Fruit fly (Drosophila melanogaster) whole organism, embryonic: ENCODE data around the gene CG4594.

Experiments used
- Atf3 ChIP-seq: fragments of 200-800 bp; sonication (Bioruptor generic); optimal IDR thresholded peaks from 3 replicates; lab custom pipeline; 2016; ENCODE audit warnings: missing biosample characterization, missing genetic modification characterization
- Awh ChIP-seq: fragments of 200-800 bp; sonication (Bioruptor generic); IDR thresholded peaks from 2 replicates; pipeline ENCODE4, ENCODE4 v1.3.6; 2022; ENCODE audit warnings: missing biosample characterization, missing genetic modification characterization
- CG10209 ChIP-seq: fragments of 200-800 bp; sonication (Bioruptor generic); optimal IDR thresholded peaks from 3 replicates; lab custom pipeline; 2017; ENCODE audit warnings: missing biosample characterization, mild to moderate bottlenecking, missing genetic modification characterization, missing genetic modification reagents
- CG10267 ChIP-seq: fragments of 200-800 bp; sonication (Bioruptor generic); optimal IDR thresholded peaks from 2 replicates; lab custom pipeline; 2018; ENCODE audit warnings: missing biosample characterization, mild to moderate bottlenecking, missing genetic modification characterization, moderate library complexity
- CG10366 ChIP-seq: fragments of 200-800 bp; sonication (Bioruptor generic); IDR thresholded peaks from 2 replicates; pipeline ENCODE4 v1.3.6; 2022; ENCODE audit warnings: missing biosample characterization, missing genetic modification characterization
- CG10543 ChIP-seq: fragments of 200-800 bp; sonication (Bioruptor generic); optimal IDR thresholded peaks from 3 replicates; lab custom pipeline; 2017; ENCODE audit warnings: missing biosample characterization, mild to moderate bottlenecking, missing genetic modification characterization, moderate library complexity
- CG11093 ChIP-seq: fragments of 200-800 bp; sonication (Bioruptor generic); IDR thresholded peaks from 3 replicates; pipeline ENCODE4 v1.3.6; 2022; ENCODE audit warnings: missing biosample characterization, missing genetic modification characterization
- CG11398 ChIP-seq: fragments of 200-800 bp; sonication (Bioruptor generic); optimal IDR thresholded peaks from 2 replicates; lab custom pipeline; 2016; ENCODE audit warnings: missing biosample characterization, missing genetic modification characterization
- CG13624 ChIP-seq: fragments of 200-800 bp; sonication (Bioruptor generic); optimal IDR thresholded peaks from 2 replicates; lab custom pipeline; 2016; ENCODE audit warnings: missing biosample characterization, missing genetic modification characterization
- CG14710 ChIP-seq: fragments of 200-800 bp; sonication (Bioruptor generic); optimal IDR thresholded peaks from 3 replicates; lab custom pipeline; 2019; ENCODE audit warnings: missing biosample characterization, mild to moderate bottlenecking, missing genetic modification characterization, moderate library complexity
- CG15696 ChIP-seq: fragments of 200-800 bp; sonication (Bioruptor generic); optimal IDR thresholded peaks from 2 replicates; lab custom pipeline; 2019; ENCODE audit warnings: missing biosample characterization, mild to moderate bottlenecking, missing genetic modification characterization, moderate library complexity
- CG18262 ChIP-seq: fragments of 200-800 bp; optimal IDR thresholded peaks from 3 replicates; lab custom pipeline; 2019; ENCODE audit warnings: missing biosample characterization, mild to moderate bottlenecking, missing genetic modification characterization, moderate library complexity
- CG18764 ChIP-seq: fragments of 200-800 bp; sonication (Bioruptor generic); optimal IDR thresholded peaks from 3 replicates; lab custom pipeline; 2016; ENCODE audit warnings: missing biosample characterization, missing genetic modification characterization
- CG32767 ChIP-seq: fragments of 200-800 bp; sonication (Bioruptor generic); IDR thresholded peaks from 2 replicates; pipeline ENCODE4 v1.3.6; 2022; ENCODE audit warnings: missing biosample characterization, missing genetic modification characterization
- CG3847 ChIP-seq: fragments of 200-800 bp; sonication (Bioruptor generic); IDR thresholded peaks from 2 replicates; pipeline ENCODE4 v1.3.6; 2022; ENCODE audit warnings: missing biosample characterization, missing genetic modification characterization
- CG5180 ChIP-seq: fragments of 200-800 bp; sonication (Bioruptor generic); optimal IDR thresholded peaks from 3 replicates; lab custom pipeline; 2017; ENCODE audit warnings: missing biosample characterization, missing genetic modification characterization, mild to moderate bottlenecking, moderate library complexity, missing genetic modification reagents
- CG7357 ChIP-seq: fragments of 200-800 bp; sonication (Bioruptor generic); IDR thresholded peaks from 3 replicates; pipeline ENCODE4 v1.3.6; 2022; ENCODE audit warnings: missing biosample characterization, missing genetic modification characterization
- CG7963 ChIP-seq: fragments of 200-800 bp; sonication (Bioruptor generic); IDR thresholded peaks from 3 replicates; pipeline ENCODE4 v1.3.6; 2022; ENCODE audit warnings: missing biosample characterization, missing genetic modification characterization; ENCODE audit not compliant: partially characterized antibody
- CG9797 ChIP-seq: fragments of 200-800 bp; sonication (Bioruptor generic); optimal IDR thresholded peaks from 3 replicates; lab custom pipeline; 2018; ENCODE audit warnings: missing biosample characterization, mild to moderate bottlenecking, missing genetic modification characterization
- Eip74EF ChIP-seq, 2 experiments: fragments of 200-800 bp in 1 of 2; fragments of >200 bp in 1 of 2; sonication (Bioruptor generic) in 1 of 2; optimal IDR thresholded peaks; 2 replicates each; lab custom pipeline; 2017 to 2019; ENCODE audit warnings: missing biosample characterization in 2 of 2, missing genetic modification characterization in 2 of 2, mild to moderate bottlenecking in 1 of 2, moderate library complexity in 1 of 2
- HLH54F ChIP-seq: fragments of 200-800 bp; sonication (Bioruptor generic); optimal IDR thresholded peaks from 3 replicates; lab custom pipeline; 2016; ENCODE audit warnings: missing biosample characterization, missing genetic modification characterization
- Lpt ChIP-seq: fragments of >200 bp; optimal IDR thresholded peaks from 2 replicates; lab custom pipeline; 2018; ENCODE audit warnings: missing biosample characterization, missing genetic modification characterization
- MTF-1 ChIP-seq: fragments of 200-800 bp; sonication (Bioruptor generic); optimal IDR thresholded peaks from 2 replicates; lab custom pipeline; 2018; ENCODE audit warnings: missing biosample characterization, mild to moderate bottlenecking, missing genetic modification characterization, borderline replicate concordance
- Med ChIP-seq: fragments of 200-800 bp; sonication (Bioruptor generic); peaks from one replicate; lab custom pipeline; 2016; ENCODE audit warnings: missing biosample characterization, missing genetic modification characterization, mild to moderate bottlenecking, inconsistent platforms, moderate library complexity
- Mes4 ChIP-seq: fragments of 200-800 bp; sonication (Bioruptor generic); optimal IDR thresholded peaks from 2 replicates; lab custom pipeline; 2016; ENCODE audit warnings: missing biosample characterization, missing genetic modification characterization
- Poxn ChIP-seq: fragments of 200-800 bp; sonication (Bioruptor generic); IDR thresholded peaks from 2 replicates; pipeline ENCODE4 v1.3.6; 2022; ENCODE audit warnings: missing biosample characterization, missing genetic modification characterization
- TFAM ChIP-seq: fragments of 200-800 bp; sonication (Bioruptor generic); optimal IDR thresholded peaks from 2 replicates; lab custom pipeline; 2017; ENCODE audit warnings: missing biosample characterization, missing genetic modification characterization, inconsistent platforms
- Xbp1 ChIP-seq: fragments of 200-800 bp; sonication (Bioruptor generic); optimal IDR thresholded peaks from 3 replicates; lab custom pipeline; 2016; ENCODE audit warnings: missing biosample characterization, mild to moderate bottlenecking, missing genetic modification characterization
- al ChIP-seq: fragments of 200-800 bp; sonication (Bioruptor generic); IDR thresholded peaks from 2 replicates; pipeline ENCODE4 v1.3.6; 2022; ENCODE audit warnings: missing biosample characterization, missing genetic modification characterization
- ash1 ChIP-seq: fragments of 200-800 bp; sonication (Bioruptor generic); optimal IDR thresholded peaks from 2 replicates; lab custom pipeline; 2018; ENCODE audit warnings: missing biosample characterization, mild to moderate bottlenecking, missing genetic modification characterization
- chm ChIP-seq: fragments of 200-800 bp; sonication (Bioruptor generic); IDR thresholded peaks from 2 replicates; pipeline ENCODE4 v1.3.6; 2022; ENCODE audit warnings: missing biosample characterization, missing genetic modification characterization
- danr ChIP-seq: fragments of 200-800 bp; sonication (Bioruptor generic); IDR thresholded peaks from 2 replicates; pipeline ENCODE4 v1.3.6; 2022; ENCODE audit warnings: missing biosample characterization, missing genetic modification characterization
- dati ChIP-seq: fragments of 200-800 bp; sonication (Bioruptor generic); IDR thresholded peaks from 2 replicates; pipeline ENCODE4 v1.3.6; 2022; ENCODE audit warnings: missing biosample characterization, missing genetic modification characterization
- dimm ChIP-seq: fragments of 200-800 bp; sonication (Bioruptor generic); IDR thresholded peaks from 2 replicates; pipeline ENCODE4 v1.3.6; 2022; ENCODE audit warnings: missing biosample characterization, missing genetic modification characterization
- emc ChIP-seq: fragments of 200-800 bp; sonication (Bioruptor generic); optimal IDR thresholded peaks from 2 replicates; lab custom pipeline; 2016; ENCODE audit warnings: missing biosample characterization, missing genetic modification characterization
- esg ChIP-seq: fragments of 200-800 bp; sonication (Bioruptor generic); conservative IDR thresholded peaks from 2 replicates; pipeline ENCODE4 v1.3.6; 2022; ENCODE audit warnings: missing biosample characterization, missing genetic modification characterization
- exex ChIP-seq: fragments of 200-800 bp; sonication (Bioruptor generic); optimal IDR thresholded peaks from 4 replicates; lab custom pipeline; 2018; ENCODE audit warnings: missing biosample characterization, mild to moderate bottlenecking, missing genetic modification characterization, moderate library complexity
- fd64A ChIP-seq: fragments of 200-800 bp; sonication (Bioruptor generic); optimal IDR thresholded peaks from 3 replicates; lab custom pipeline; 2018; ENCODE audit warnings: missing biosample characterization, mild to moderate bottlenecking, missing genetic modification characterization
- hbn ChIP-seq: fragments of 200-800 bp; sonication (Bioruptor generic); IDR thresholded peaks from 2 replicates; pipeline ENCODE4 v1.3.6; 2022; ENCODE audit warnings: missing biosample characterization, missing genetic modification characterization; ENCODE audit not compliant: partially characterized antibody
- her ChIP-seq: fragments of 200-800 bp; sonication (Bioruptor generic); optimal IDR thresholded peaks from 2 replicates; lab custom pipeline; 2016; ENCODE audit warnings: missing biosample characterization, missing genetic modification characterization
- hth ChIP-seq: fragments of >200 bp; optimal IDR thresholded peaks from 2 replicates; lab custom pipeline; 2017; ENCODE audit warnings: inconsistent platforms
- lbe ChIP-seq: fragments of 200-800 bp; sonication (Bioruptor generic); optimal IDR thresholded peaks from 2 replicates; lab custom pipeline; 2016; ENCODE audit warnings: missing biosample characterization, mild to moderate bottlenecking, missing genetic modification characterization
- lilli ChIP-seq: fragments of 200-800 bp; sonication (Bioruptor generic); optimal IDR thresholded peaks from 3 replicates; lab custom pipeline; 2016; ENCODE audit warnings: missing biosample characterization, missing genetic modification characterization
- lola ChIP-seq, 3 experiments: fragments of >200 bp in 2 of 3; fragments of 200-800 bp in 1 of 3; sonication (Bioruptor generic) in 1 of 3; optimal IDR thresholded peaks; 2 replicates each; lab custom pipeline; 2017 to 2019; ENCODE audit warnings: missing biosample characterization in 3 of 3, missing genetic modification characterization in 3 of 3, mild to moderate bottlenecking in 1 of 3, moderate library complexity in 1 of 3
- nerfin-1 ChIP-seq: fragments of 200-800 bp; sonication (Bioruptor generic); optimal IDR thresholded peaks from 3 replicates; lab custom pipeline; 2019; ENCODE audit warnings: missing biosample characterization, mild to moderate bottlenecking, missing genetic modification characterization, moderate library complexity
- peb ChIP-seq: fragments of 200-800 bp; sonication (Bioruptor generic); IDR thresholded peaks from 2 replicates; pipeline ENCODE4 v1.3.6; 2022; ENCODE audit warnings: missing biosample characterization, missing genetic modification characterization
- sc ChIP-seq, 3 experiments: fragments of >200 bp in 2 of 3; fragments of 200-800 bp in 1 of 3; sonication (Bioruptor generic) in 1 of 3; optimal IDR thresholded peaks; 2 replicates in 2 of 3; 3 replicates in 1 of 3; lab custom pipeline; 2017; ENCODE audit warnings: mild to moderate bottlenecking in 1 of 3, missing biosample characterization in 1 of 3, missing genetic modification characterization in 1 of 3, missing genetic modification reagents in 1 of 3
- ssp ChIP-seq: fragments of 200-800 bp; sonication (Bioruptor generic); IDR thresholded peaks from 2 replicates; pipeline ENCODE4 v1.3.6; 2022; ENCODE audit warnings: missing biosample characterization, missing genetic modification characterization
- tap ChIP-seq: fragments of 200-800 bp; optimal IDR thresholded peaks from 3 replicates; lab custom pipeline; 2019; ENCODE audit warnings: missing biosample characterization, mild to moderate bottlenecking, missing genetic modification characterization, moderate library complexity
- tgo ChIP-seq: fragments of 200-800 bp; sonication (Bioruptor generic); IDR thresholded peaks from 3 replicates; pipeline ENCODE4 v1.3.6; 2022; ENCODE audit warnings: missing biosample characterization, missing genetic modification characterization
- tx ChIP-seq: fragments of 200-800 bp; sonication (Bioruptor generic); optimal IDR thresholded peaks from 2 replicates; lab custom pipeline; 2016; ENCODE audit warnings: missing biosample characterization, missing genetic modification characterization
- usp ChIP-seq: fragments of >200 bp; optimal IDR thresholded peaks from 2 replicates; lab custom pipeline; 2017; ENCODE audit warnings: missing biosample characterization, missing genetic modification characterization

Gene CG4594

DNA sequence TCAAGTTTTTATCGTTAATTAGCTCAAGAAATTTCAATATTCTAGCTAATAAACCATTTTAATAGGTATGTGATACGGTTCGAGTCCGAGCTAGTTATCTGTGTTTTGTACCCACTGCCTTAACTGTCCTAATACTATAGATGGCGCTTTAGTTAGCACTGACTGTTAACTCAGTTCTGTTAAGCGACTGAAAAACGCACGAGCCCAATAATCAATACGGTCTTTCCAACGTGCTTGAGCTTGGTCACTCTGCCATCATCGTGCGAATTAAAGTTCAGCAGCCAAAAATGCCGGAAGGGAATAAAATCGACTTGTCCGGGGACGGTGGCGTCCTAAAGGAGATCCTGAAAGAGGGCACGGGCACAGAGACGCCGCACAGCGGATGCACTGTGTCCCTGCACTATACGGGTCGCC is 32.1 kb upstream of the CG4594 start, which contains the start of gene Fkbp59 (continued):
- TF ChIP-seq CG13624 (GFP tag; lab: Kevin White, UChicago) (no peak), CG11093 (GFP tag; lab: Robert Waterston, UW) (no peak), lbe (GFP tag; lab: Kevin White, UChicago) (no peak), esg (no peak), fd64A (GFP tag; lab: Kevin White, UChicago) (no peak), hbn (GFP tag; lab: Robert Waterston, UW) (no peak), lola (GFP tag; optimal IDR thresholded peaks at IDR 0.05; lab: Kevin White, UChicago) (no peak), CG15696 (tag; lab: Kevin White, UChicago) (no peak), ssp (GFP tag; lab: Robert Waterston, UW) (no peak), dimm (GFP tag; lab: Robert Waterston, UW) (no peak), chm (GFP tag; lab: Robert Waterston, UW) (no peak), tgo (GFP tag; lab: Robert Waterston, UW) (no peak), HLH54F (no peak), CG11398 (GFP tag; lab: Kevin White, UChicago) (no peak), her (GFP tag; lab: Kevin White, UChicago) (peak; percentile 69), exex (tag; lab: Kevin White, UChicago) (no peak), usp (GFP tag; lab: Kevin White, UChicago) (no peak), CG10543 (GFP tag; lab: Kevin White, UChicago) (no peak), Atf3 (GFP tag; lab: Kevin White, UChicago) (no peak), lilli (peak; percentile 18), Awh (GFP tag; lab: Robert Waterston, UW) (no peak), sc (optimal IDR thresholded peaks at IDR 0.05; lab: Kevin White, UChicago) (no peak), sc (GFP tag; optimal IDR thresholded peaks at IDR 0.05; lab: Kevin White, UChicago) (no peak), CG9797 (GFP tag; lab: Kevin White, UChicago) (peak; percentile 63), CG7357 (GFP tag; lab: Robert Waterston, UW) (no peak), MTF-1 (GFP tag; lab: Kevin White, UChicago) (peak; percentile 92), Eip74EF (GFP tag; optimal IDR thresholded peaks at IDR 0.05; lab: Kevin White, UChicago) (no peak), tap (tag; lab: Kevin White, UChicago) (no peak), CG10366 (no peak), ash1 (GFP tag; lab: Kevin White, UChicago) (no peak), Poxn (GFP tag; lab: Robert Waterston, UW) (no peak), peb (GFP tag; lab: Robert Waterston, UW) (no peak), hth (no peak), TFAM (GFP tag; lab: Kevin White, UChicago) (no peak), CG7963 (GFP tag; lab: Robert Waterston, UW) (peak; percentile 90), emc (GFP tag; lab: Kevin White, UChicago) (no peak), tx (GFP tag; lab: Kevin White, UChicago) (no peak), nerfin-1 (tag; lab: Kevin White, UChicago) (no peak), CG10209 (no peak), dati (GFP tag; lab: Robert Waterston, UW) (no peak), CG18764 (no peak), CG18262 (tag; lab: Kevin White, UChicago) (no peak), CG3847 (peak; percentile 21; the same call in 1 of the 2 replicates), CG5180 (GFP tag; lab: Kevin White, UChicago) (no peak), danr (GFP tag; lab: Robert Waterston, UW) (no peak), Mes4 (no peak), Xbp1 (peak; percentile 40), Lpt (GFP tag; lab: Kevin White, UChicago) (no peak), al (GFP tag; lab: Robert Waterston, UW) (no peak), Med (GFP tag; lab: Kevin White, UChicago) (peak; percentile 64), CG32767 (GFP tag; lab: Robert Waterston, UW) (no peak), CG14710 (tag; lab: Kevin White, UChicago) (peak; percentile 27), CG10267 (peak; percentile 31)
